Fruit fly (Drosophila melanogaster) whole organism, embryonic: ENCODE results near the gene heix.

Experiments
- CG11085 ChIP-seq: fragments of 200-800 bp; sonication (Bioruptor generic); IDR thresholded peaks from 2 replicates; pipeline ENCODE4 v1.3.6; 2022; ENCODE audit warnings: missing biosample characterization, missing genetic modification characterization
- CG11093 ChIP-seq: fragments of 200-800 bp; sonication (Bioruptor generic); IDR thresholded peaks from 3 replicates; pipeline ENCODE4 v1.3.6; 2022; ENCODE audit warnings: missing biosample characterization, missing genetic modification characterization
- CG11504 ChIP-seq: fragments of 200-800 bp; sonication (Bioruptor generic); optimal IDR thresholded peaks from 3 replicates; lab custom pipeline; 2019; ENCODE audit warnings: missing biosample characterization, mild to moderate bottlenecking, missing genetic modification characterization, moderate library complexity
- CG12299 ChIP-seq: fragments of 200-800 bp; sonication (Bioruptor generic); optimal IDR thresholded peaks from 2 replicates; lab custom pipeline; 2018; ENCODE audit warnings: missing biosample characterization, mild to moderate bottlenecking, missing genetic modification characterization
- CG14441 ChIP-seq: fragments of 200-800 bp; sonication (Bioruptor generic); IDR thresholded peaks from 2 replicates; pipeline ENCODE4 v1.3.6; 2022; ENCODE audit warnings: missing biosample characterization, missing genetic modification characterization
- CG1602 ChIP-seq: fragments of 200-800 bp; sonication (Bioruptor generic); optimal IDR thresholded peaks from 3 replicates; lab custom pipeline; 2016; ENCODE audit warnings: missing biosample characterization, missing genetic modification characterization
- CG1647 ChIP-seq: fragments of 200-800 bp; sonication (Bioruptor generic); optimal IDR thresholded peaks from 3 replicates; lab custom pipeline; 2016; ENCODE audit warnings: missing biosample characterization, missing genetic modification characterization
- CG17186 ChIP-seq: fragments of 200-800 bp; sonication (Bioruptor generic); optimal IDR thresholded peaks from 3 replicates; lab custom pipeline; 2017; ENCODE audit warnings: missing biosample characterization, missing genetic modification reagents, missing genetic modification characterization
- CG1792 ChIP-seq: fragments of 200-800 bp; sonication (Bioruptor generic); optimal IDR thresholded peaks from 2 replicates; lab custom pipeline; 2016; ENCODE audit warnings: missing biosample characterization, missing genetic modification characterization
- CG2875 ChIP-seq: fragments of 200-800 bp; sonication (Bioruptor generic); optimal IDR thresholded peaks from 2 replicates; lab custom pipeline; 2017; ENCODE audit warnings: missing biosample characterization, mild to moderate bottlenecking, missing genetic modification characterization, missing genetic modification reagents
- CG30020 ChIP-seq: fragments of 200-800 bp; optimal IDR thresholded peaks from 2 replicates; lab custom pipeline; 2019; ENCODE audit warnings: missing biosample characterization, mild to moderate bottlenecking, missing genetic modification characterization, moderate library complexity
- CG3726 ChIP-seq: fragments of 200-800 bp; sonication (Bioruptor generic); IDR thresholded peaks from 3 replicates; pipeline ENCODE4, ENCODE4 v1.3.6; 2022; ENCODE audit warnings: missing biosample characterization, missing genetic modification characterization
- CG6765 ChIP-seq: fragments of 200-800 bp; sonication (Bioruptor generic); optimal IDR thresholded peaks from 3 replicates; lab custom pipeline; 2017; ENCODE audit warnings: missing biosample characterization, mild to moderate bottlenecking, missing genetic modification characterization
- CG6854 ChIP-seq: fragments of 200-800 bp; sonication (Bioruptor generic); optimal IDR thresholded peaks from 3 replicates; lab custom pipeline; 2017; ENCODE audit warnings: missing biosample characterization, mild to moderate bottlenecking, missing genetic modification characterization
- CG8089 ChIP-seq: fragments of 200-800 bp; sonication (Bioruptor generic); optimal IDR thresholded peaks from 3 replicates; lab custom pipeline; 2016; ENCODE audit warnings: missing biosample characterization, missing genetic modification characterization
- CG8478 ChIP-seq: fragments of >200 bp; optimal IDR thresholded peaks from 2 replicates; lab custom pipeline; 2018
- CG9817 ChIP-seq: fragments of 200-800 bp; sonication (Bioruptor generic); optimal IDR thresholded peaks from 2 replicates; lab custom pipeline; 2018; ENCODE audit warnings: missing biosample characterization, mild to moderate bottlenecking, missing genetic modification characterization, moderate library complexity
- CG9876 ChIP-seq: fragments of 200-800 bp; sonication (Bioruptor generic); optimal IDR thresholded peaks from 2 replicates; lab custom pipeline; 2016; ENCODE audit warnings: missing biosample characterization, missing genetic modification characterization
- CoRest ChIP-seq: fragments of 200-800 bp; sonication (Bioruptor generic); optimal IDR thresholded peaks from 3 replicates; lab custom pipeline; 2018; ENCODE audit warnings: missing biosample characterization, mild to moderate bottlenecking, missing genetic modification characterization, moderate library complexity
- Drgx ChIP-seq: fragments of 200-800 bp; sonication (Bioruptor generic); IDR thresholded peaks from 2 replicates; pipeline ENCODE4 v1.3.6; 2022; ENCODE audit warnings: missing biosample characterization, missing genetic modification characterization
- H15 ChIP-seq: fragments of 200-800 bp; sonication (Bioruptor generic); IDR thresholded peaks from 3 replicates; pipeline ENCODE4 v1.3.6; 2022; ENCODE audit warnings: missing biosample characterization, missing genetic modification characterization
- HLH4C ChIP-seq: fragments of 200-800 bp; sonication (Bioruptor generic); IDR thresholded peaks from 3 replicates; pipeline ENCODE4 v1.3.6; 2022; ENCODE audit warnings: missing biosample characterization, missing genetic modification characterization; ENCODE audit not compliant: partially characterized antibody
- Hey ChIP-seq: fragments of 200-800 bp; sonication (Bioruptor generic); optimal IDR thresholded peaks from 3 replicates; lab custom pipeline; 2018; ENCODE audit warnings: missing biosample characterization, mild to moderate bottlenecking, missing genetic modification characterization
- Hmr ChIP-seq: fragments of 200-800 bp; sonication (Bioruptor generic); optimal IDR thresholded peaks from 3 replicates; lab custom pipeline; 2017; ENCODE audit warnings: mild to moderate bottlenecking, missing biosample characterization, missing genetic modification reagents, missing genetic modification characterization
- Hsf ChIP-seq: fragments of 200-800 bp; sonication (Bioruptor generic); optimal IDR thresholded peaks from 3 replicates; lab custom pipeline; 2016; ENCODE audit warnings: missing biosample characterization, missing genetic modification characterization
- Meics ChIP-seq: fragments of 200-800 bp; sonication (Bioruptor generic); optimal IDR thresholded peaks from 2 replicates; lab custom pipeline; 2017; ENCODE audit warnings: missing biosample characterization, mild to moderate bottlenecking, missing genetic modification characterization
- Sry-β ChIP-seq: fragments of 200-800 bp; sonication (Bioruptor generic); optimal IDR thresholded peaks from 2 replicates; lab custom pipeline; 2018; ENCODE audit warnings: missing biosample characterization, mild to moderate bottlenecking, missing genetic modification characterization, moderate library complexity
- Usf ChIP-seq: fragments of 200-800 bp; sonication (Bioruptor generic); optimal IDR thresholded peaks from 2 replicates; lab custom pipeline; 2017; ENCODE audit warnings: missing genotype, missing biosample characterization, missing genetic modification characterization
- abd-A ChIP-seq: fragments of 200-800 bp; sonication (Bioruptor generic); optimal IDR thresholded peaks from 3 replicates; lab custom pipeline; 2019; ENCODE audit warnings: missing biosample characterization, mild to moderate bottlenecking, missing genetic modification characterization, moderate library complexity
- aop ChIP-seq: fragments of 200-800 bp; sonication (Bioruptor generic); IDR thresholded peaks from 2 replicates; pipeline ENCODE4 v1.3.6; 2022; ENCODE audit warnings: missing biosample characterization, missing genetic modification characterization
- ato ChIP-seq: fragments of 200-800 bp; sonication (Bioruptor generic); IDR thresholded peaks from 2 replicates; pipeline ENCODE4 v1.3.6; 2022; ENCODE audit warnings: missing biosample characterization, missing genetic modification characterization; ENCODE audit not compliant: partially characterized antibody
- az2 ChIP-seq: fragments of 200-800 bp; sonication (Bioruptor generic); optimal IDR thresholded peaks from 3 replicates; lab custom pipeline; 2016; ENCODE audit warnings: missing biosample characterization, missing genetic modification characterization
- bcd ChIP-seq: fragments of 200-800 bp; sonication (Bioruptor generic); optimal IDR thresholded peaks from 2 replicates; lab custom pipeline; 2017; ENCODE audit warnings: missing biosample characterization, mild to moderate bottlenecking, missing genetic modification characterization
- bsh ChIP-seq, 2 experiments: fragments of 200-800 bp; sonication (Bioruptor generic); optimal IDR thresholded peaks; 2 replicates each; lab custom pipeline; 2017 to 2018; ENCODE audit warnings: mild to moderate bottlenecking in 2 of 2, missing biosample characterization in 2 of 2, missing genetic modification characterization in 2 of 2, moderate library complexity in 1 of 2
- chinmo ChIP-seq: fragments of 200-800 bp; sonication (Bioruptor generic); IDR thresholded peaks from 4 replicates; pipeline ENCODE4 v1.3.6; 2022; ENCODE audit warnings: missing biosample characterization, missing genetic modification characterization; ENCODE audit not compliant: partially characterized antibody
- chn ChIP-seq: fragments of 200-800 bp; sonication (Bioruptor generic); optimal IDR thresholded peaks from 2 replicates; lab custom pipeline; 2016; ENCODE audit warnings: missing biosample characterization, missing genetic modification characterization
- dysf ChIP-seq: fragments of 200-800 bp; sonication (Bioruptor generic); IDR thresholded peaks from 3 replicates; pipeline ENCODE4 v1.3.6; 2022; ENCODE audit warnings: missing biosample characterization, missing genetic modification characterization
- eve ChIP-seq, 2 experiments: fragments of >200 bp; optimal IDR thresholded peaks; 2 replicates each; lab custom pipeline; 2017; ENCODE audit warnings: missing biosample characterization in 2 of 2, missing genetic modification characterization in 2 of 2
- her ChIP-seq: fragments of 200-800 bp; sonication (Bioruptor generic); optimal IDR thresholded peaks from 2 replicates; lab custom pipeline; 2016; ENCODE audit warnings: missing biosample characterization, missing genetic modification characterization
- hkb ChIP-seq, 2 experiments: fragments of 200-800 bp in 1 of 2; fragments of >200 bp in 1 of 2; sonication (Bioruptor generic) in 1 of 2; IDR thresholded peaks in 1 of 2; optimal IDR thresholded peaks in 1 of 2; 2 replicates each; pipeline versions ENCODE4 v1.3.6 to Lab custom; 2017 to 2022; ENCODE audit warnings: missing biosample characterization in 1 of 2, missing genetic modification characterization in 1 of 2
- luna ChIP-seq: fragments of 200-800 bp; sonication (Bioruptor generic); optimal IDR thresholded peaks from 2 replicates; lab custom pipeline; 2016; ENCODE audit warnings: missing biosample characterization, missing genetic modification characterization
- nerfin-1 ChIP-seq: fragments of 200-800 bp; sonication (Bioruptor generic); optimal IDR thresholded peaks from 3 replicates; lab custom pipeline; 2019; ENCODE audit warnings: missing biosample characterization, mild to moderate bottlenecking, missing genetic modification characterization, moderate library complexity
- nerfin-2 ChIP-seq: fragments of 200-800 bp; sonication (Bioruptor generic); IDR thresholded peaks from 2 replicates; pipeline ENCODE4 v1.3.6; 2022; ENCODE audit warnings: missing biosample characterization, missing genetic modification characterization; ENCODE audit not compliant: partially characterized antibody
- pb ChIP-seq: fragments of 200-800 bp; sonication (Bioruptor generic); optimal IDR thresholded peaks from 3 replicates; lab custom pipeline; 2016; ENCODE audit warnings: missing biosample characterization, missing genetic modification characterization
- peb ChIP-seq: fragments of 200-800 bp; sonication (Bioruptor generic); IDR thresholded peaks from 2 replicates; pipeline ENCODE4 v1.3.6; 2022; ENCODE audit warnings: missing biosample characterization, missing genetic modification characterization
- psq ChIP-seq: fragments of 200-800 bp; sonication (Bioruptor generic); optimal IDR thresholded peaks from 2 replicates; lab custom pipeline; 2017; ENCODE audit warnings: missing biosample characterization, missing genetic modification characterization
- scrt ChIP-seq: fragments of 200-800 bp; sonication (Bioruptor generic); optimal IDR thresholded peaks from 2 replicates; lab custom pipeline; 2018; ENCODE audit warnings: missing biosample characterization, mild to moderate bottlenecking, missing genetic modification characterization, moderate library complexity
- sisA ChIP-seq: fragments of 200-800 bp; sonication (Bioruptor generic); IDR thresholded peaks from 2 replicates; pipeline ENCODE4 v1.3.6; 2022; ENCODE audit warnings: missing biosample characterization, missing genetic modification characterization
- tgo ChIP-seq: fragments of 200-800 bp; sonication (Bioruptor generic); IDR thresholded peaks from 3 replicates; pipeline ENCODE4 v1.3.6; 2022; ENCODE audit warnings: missing biosample characterization, missing genetic modification characterization
- tio ChIP-seq: fragments of 200-800 bp; sonication (Bioruptor generic); optimal IDR thresholded peaks from 2 replicates; lab custom pipeline; 2017; ENCODE audit warnings: missing biosample characterization, missing genetic modification characterization, inconsistent platforms
- vnd ChIP-seq: fragments of 200-800 bp; sonication (Bioruptor generic); IDR thresholded peaks from 3 replicates; pipeline ENCODE4 v1.3.6; 2022; ENCODE audit warnings: missing biosample characterization, missing genetic modification characterization; ENCODE audit not compliant: partially characterized antibody

Gene heix

dm6 chr2L:16302773-16303279, 3.2 kb upstream of the heix start, which contains the start of gene GMF (continued):
- TF ChIP-seq H15 (no peak), CG9817 (peak; percentile 35), HLH4C (GFP tag; lab: Robert Waterston, UW) (no peak), bsh (GFP tag; optimal IDR thresholded peaks at IDR 0.05; lab: Kevin White, UChicago) (peak in 1 of 2 experiments; percentile 40), scrt (GFP tag; lab: Kevin White, UChicago) (no peak), Drgx (GFP tag; lab: Robert Waterston, UW) (no peak), CG11085 (GFP tag; lab: Robert Waterston, UW) (no peak), Hey (no peak), hkb (optimal IDR thresholded peaks at IDR 0.05; lab: Kevin White, UChicago) (no peak), hkb (GFP tag; IDR thresholded peaks at IDR 0.05; lab: Robert Waterston, UW) (no peak), tio (GFP tag; lab: Kevin White, UChicago) (no peak), dysf (no peak), chinmo (no peak), chn (GFP tag; lab: Kevin White, UChicago) (no peak), psq (GFP tag; lab: Kevin White, UChicago) (no peak), bcd (GFP tag; lab: Kevin White, UChicago) (no peak), CG6854 (GFP tag; lab: Kevin White, UChicago) (no peak), CG1602 (GFP tag; lab: Kevin White, UChicago) (peak; percentile 23), peb (GFP tag; lab: Robert Waterston, UW) (no peak), vnd (no peak), tgo (GFP tag; lab: Robert Waterston, UW) (no peak), Usf (GFP tag; lab: Kevin White, UChicago) (no peak), luna (GFP tag; lab: Kevin White, UChicago) (no peak), CG9876 (no peak), CG1792 (GFP tag; lab: Kevin White, UChicago) (no peak), CG3726 (GFP tag; lab: Robert Waterston, UW) (no peak), CG8089 (GFP tag; lab: Kevin White, UChicago) (no peak), ato (GFP tag; lab: Robert Waterston, UW) (no peak), CG8478 (lab: Kevin White, UChicago) (no peak), pb (no peak), CG2875 (no peak), abd-A (tag; lab: Kevin White, UChicago) (no peak), CG14441 (GFP tag; lab: Robert Waterston, UW) (no peak), CG1647 (GFP tag; lab: Kevin White, UChicago) (no peak), Sry-β (GFP tag; lab: Kevin White, UChicago) (no peak), CG11504 (tag; lab: Kevin White, UChicago) (no peak), CoRest (tag; lab: Kevin White, UChicago) (peak; percentile 72), Meics (peak; percentile 39), nerfin-2 (GFP tag; lab: Robert Waterston, UW) (no peak), sisA (GFP tag; lab: Robert Waterston, UW) (no peak), nerfin-1 (tag; lab: Kevin White, UChicago) (peak; percentile 27), eve (GFP tag; optimal IDR thresholded peaks at IDR 0.05; lab: Kevin White, UChicago) (no peak), az2 (no peak), CG17186 (no peak), CG11093 (GFP tag; lab: Robert Waterston, UW) (no peak), CG12299 (tag; lab: Kevin White, UChicago) (peak; percentile 54), her (GFP tag; lab: Kevin White, UChicago) (no peak), Hmr (no peak), Hsf (GFP tag; lab: Kevin White, UChicago) (peak; percentile 25), aop (GFP tag; lab: Robert Waterston, UW) (no peak), CG6765 (no peak), CG30020 (peak; percentile 39)
